Worm (Caenorhabditis elegans) whole organism, L3 larva: ENCODE data around the gene T14G11.1.

Source experiments
- R02D3.7 ChIP-seq: fragments of 150-350 bp; optimal IDR thresholded peaks from 2 replicates; lab custom pipeline; 2014; ENCODE audit warnings: missing biosample characterization, missing genetic modification characterization
- ZK546.5 ChIP-seq: sonication (generic microtip); optimal IDR thresholded peaks from 2 replicates; lab custom pipeline; 2017; ENCODE audit warnings: missing biosample characterization, missing genetic modification characterization
- ama-1 ChIP-seq: fragments of 150-350 bp; optimal IDR thresholded peaks from 2 replicates; lab custom pipeline; 2018
- ceh-16 ChIP-seq: sonication (generic microtip); optimal IDR thresholded peaks from 2 replicates; lab custom pipeline; 2017; ENCODE audit warnings: missing biosample characterization, missing genetic modification characterization
- ceh-28 ChIP-seq: fragments of 150-350 bp; optimal IDR thresholded peaks from 2 replicates; lab custom pipeline; 2014; ENCODE audit warnings: missing biosample characterization, missing genetic modification reagents, missing genetic modification characterization
- ceh-9 ChIP-seq: sonication (generic microtip); optimal IDR thresholded peaks from 2 replicates; lab custom pipeline; 2018; ENCODE audit warnings: missing biosample characterization, missing genetic modification characterization
- daf-12 ChIP-seq: fragments of 150-350 bp; optimal IDR thresholded peaks from 2 replicates; lab custom pipeline; 2014; ENCODE audit warnings: missing biosample characterization, missing genetic modification reagents, missing genetic modification characterization
- egl-5 ChIP-seq: fragments of 150-350 bp; optimal IDR thresholded peaks from 2 replicates; lab custom pipeline; 2017; ENCODE audit warnings: missing biosample characterization, missing genetic modification reagents, missing genetic modification characterization, inconsistent platforms
- elt-2 ChIP-seq: sonication (generic microtip); optimal IDR thresholded peaks from 2 replicates; lab custom pipeline; 2016; ENCODE audit warnings: missing genetic modification reagents, mild to moderate bottlenecking, missing genetic modification characterization, missing compliant biosample characterization
- elt-3 ChIP-seq, 3 experiments: fragments of 150-350 bp in 1 of 3; sonication (generic microtip) in 2 of 3; optimal IDR thresholded peaks; 2 replicates in 2 of 3; 4 replicates in 1 of 3; lab custom pipeline; 2014 to 2017; ENCODE audit warnings: missing biosample characterization in 3 of 3, missing genetic modification characterization in 3 of 3
- eor-1 ChIP-seq, 2 experiments: fragments of 150-350 bp; optimal IDR thresholded peaks; 2 replicates each; lab custom pipeline; 2014 to 2018; ENCODE audit warnings: missing biosample characterization in 2 of 2, missing genetic modification characterization in 2 of 2
- fkh-10 ChIP-seq: sonication (generic microtip); optimal IDR thresholded peaks from 2 replicates; lab custom pipeline; 2017; ENCODE audit warnings: missing biosample characterization, missing genetic modification reagents, missing genetic modification characterization
- hmg-11 ChIP-seq: sonication (generic microtip); optimal IDR thresholded peaks from 2 replicates; lab custom pipeline; 2016; ENCODE audit warnings: missing genetic modification characterization, missing compliant biosample characterization
- jun-1 ChIP-seq: fragments of 150-350 bp; optimal IDR thresholded peaks from 2 replicates; lab custom pipeline; 2014; ENCODE audit warnings: missing biosample characterization, missing genetic modification reagents, missing genetic modification characterization
- lin-15B ChIP-seq: fragments of 150-350 bp; optimal IDR thresholded peaks from 2 replicates; lab custom pipeline; 2014; ENCODE audit warnings: missing biosample characterization, missing genetic modification characterization
- lin-39 ChIP-seq: fragments of 150-350 bp; optimal IDR thresholded peaks from 2 replicates; lab custom pipeline; 2018; ENCODE audit warnings: missing biosample characterization, missing genetic modification reagents, missing genetic modification characterization
- lsy-12 ChIP-seq: sonication (generic microtip); optimal IDR thresholded peaks from 2 replicates; lab custom pipeline; 2016; ENCODE audit warnings: mild to moderate bottlenecking, missing genetic modification characterization, missing compliant biosample characterization
- mdl-1 ChIP-seq: fragments of 150-350 bp; optimal IDR thresholded peaks from 2 replicates; lab custom pipeline; 2014; ENCODE audit warnings: missing biosample characterization, missing genetic modification characterization
- mml-1 ChIP-seq: fragments of 150-350 bp; sonication (generic microtip); optimal IDR thresholded peaks from 3 replicates; lab custom pipeline; 2014; ENCODE audit warnings: missing biosample characterization, missing genetic modification characterization
- nfya-1 ChIP-seq: sonication (generic microtip); optimal IDR thresholded peaks from 2 replicates; lab custom pipeline; 2017; ENCODE audit warnings: missing genetic modification characterization, mild to moderate bottlenecking, missing compliant biosample characterization, antibody characterized with exemption, moderate library complexity; ENCODE audit not compliant: insufficient read depth
- nhr-12 ChIP-seq: fragments of 150-350 bp; optimal IDR thresholded peaks from 2 replicates; lab custom pipeline; 2014; ENCODE audit warnings: missing biosample characterization, missing genetic modification characterization
- nhr-23 ChIP-seq: fragments of 150-350 bp; optimal IDR thresholded peaks from 2 replicates; lab custom pipeline; 2014; ENCODE audit warnings: missing biosample characterization, missing genetic modification reagents, missing genetic modification characterization
- nhr-237 ChIP-seq: fragments of 150-350 bp; optimal IDR thresholded peaks from 2 replicates; lab custom pipeline; 2014; ENCODE audit warnings: missing biosample characterization, missing genetic modification characterization
- nhr-25 ChIP-seq: sonication (generic microtip); optimal IDR thresholded peaks from 2 replicates; lab custom pipeline; 2017; ENCODE audit warnings: missing biosample characterization, missing genetic modification characterization
- nhr-28 ChIP-seq: fragments of 150-350 bp; optimal IDR thresholded peaks from 2 replicates; lab custom pipeline; 2014; ENCODE audit warnings: missing biosample characterization, missing genetic modification characterization
- nhr-43 ChIP-seq: sonication (generic microtip); optimal IDR thresholded peaks from 2 replicates; lab custom pipeline; 2016; ENCODE audit warnings: mild to moderate bottlenecking, missing genetic modification characterization, missing compliant biosample characterization; ENCODE audit not compliant: poor library complexity, severe bottlenecking
- nhr-76 ChIP-seq: fragments of 150-350 bp; sonication (generic microtip); optimal IDR thresholded peaks from 5 replicates; lab custom pipeline; 2014; ENCODE audit warnings: missing biosample characterization, missing genetic modification characterization
- nhr-77 ChIP-seq: fragments of 150-350 bp; optimal IDR thresholded peaks from 2 replicates; lab custom pipeline; 2014; ENCODE audit warnings: missing biosample characterization, missing genetic modification characterization
- pha-4 ChIP-seq: fragments of 150-350 bp; optimal IDR thresholded peaks from 2 replicates; lab custom pipeline; 2014; ENCODE audit warnings: missing biosample characterization, missing genetic modification reagents, missing genetic modification characterization
- pqm-1 ChIP-seq: fragments of 150-350 bp; optimal IDR thresholded peaks from 2 replicates; lab custom pipeline; 2017; ENCODE audit warnings: missing biosample characterization, missing genetic modification characterization, inconsistent platforms
- sea-2 ChIP-seq: fragments of 150-350 bp; sonication (generic microtip); optimal IDR thresholded peaks from 4 replicates; lab custom pipeline; 2014; ENCODE audit warnings: missing biosample characterization, missing genetic modification reagents, missing genetic modification characterization
- skn-1 ChIP-seq: fragments of 150-350 bp; optimal IDR thresholded peaks from 2 replicates; lab custom pipeline; 2014; ENCODE audit warnings: missing biosample characterization, missing genetic modification characterization
- snpc-4 ChIP-seq: fragments of 150-350 bp; optimal IDR thresholded peaks from 2 replicates; lab custom pipeline; 2014; ENCODE audit warnings: missing biosample characterization, missing genetic modification characterization
- tbx-2 ChIP-seq: sonication (generic microtip); optimal IDR thresholded peaks from 2 replicates; lab custom pipeline; 2016; ENCODE audit warnings: mild to moderate bottlenecking, missing genetic modification characterization, missing compliant biosample characterization
- unc-62 ChIP-seq: fragments of 150-350 bp; sonication (generic microtip); optimal IDR thresholded peaks from 4 replicates; lab custom pipeline; 2014; ENCODE audit warnings: missing biosample characterization, missing genetic modification reagents, missing genetic modification characterization
- zag-1 ChIP-seq: fragments of 150-350 bp; optimal IDR thresholded peaks from 2 replicates; lab custom pipeline; 2014; ENCODE audit warnings: missing biosample characterization, missing genetic modification characterization
- ztf-11 ChIP-seq: fragments of 150-350 bp; optimal IDR thresholded peaks from 2 replicates; lab custom pipeline; 2014; ENCODE audit warnings: missing biosample characterization, missing genetic modification characterization

The T14G11.1 gene

DNA sequence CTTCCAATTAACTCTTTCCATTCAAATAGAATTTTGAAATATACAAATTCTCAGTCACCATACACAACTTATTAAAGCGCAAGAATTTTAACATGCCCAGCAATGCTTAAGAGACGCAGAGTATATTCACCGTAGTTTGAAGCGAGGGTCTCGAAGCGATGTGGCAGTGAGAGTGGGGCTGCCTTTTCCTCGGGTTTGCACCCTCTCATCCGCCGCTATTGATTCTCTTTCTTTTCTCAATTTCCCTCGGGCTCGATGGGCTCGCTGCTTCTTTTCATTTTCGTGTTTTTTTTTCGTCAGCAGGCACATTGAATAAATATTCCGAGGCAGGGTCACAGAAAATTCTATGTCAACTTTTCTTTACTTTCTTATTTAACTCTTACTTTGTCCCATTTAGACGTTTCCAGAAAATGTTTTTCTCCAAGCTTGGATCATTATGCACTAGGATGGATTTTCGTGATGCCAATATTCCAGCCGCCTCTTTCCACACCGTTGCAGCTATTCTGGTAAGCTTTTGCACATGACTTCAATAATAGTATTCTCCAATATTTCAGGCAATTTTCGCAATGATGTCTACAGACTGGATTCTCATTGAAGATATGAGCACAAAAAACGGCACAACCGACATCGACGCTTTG, at the start of gene T14G11.1:
T14G11.1 (plus strand) TSS at position 408 of the 638 bp plus-strand sequence.
- TF ChIP-seq snpc-4 (tag; lab: Kevin White, UChicago): peak; percentile 65
- no peak for TF ChIP-seq nhr-77 (tag; lab: Kevin White, UChicago)
- TF ChIP-seq pqm-1 (tag; lab: Kevin White, UChicago): peak; percentile 19
- peak; percentile 68 for TF ChIP-seq lin-15B
- no peak for TF ChIP-seq ceh-9 (tag; lab: Kevin White, UChicago)
- TF ChIP-seq ceh-28: peak; percentile 62
- TF ChIP-seq nhr-23 (tag; lab: Kevin White, UChicago): peak; percentile 69
- TF ChIP-seq lsy-12 (tag; lab: Kevin White, UChicago): peak; percentile 72
- TF ChIP-seq daf-12 (tag; lab: Kevin White, UChicago): no peak
- TF ChIP-seq tbx-2 (tag; lab: Kevin White, UChicago): peak; percentile 34
- peak; percentile 83 for TF ChIP-seq pha-4
- peak; percentile 40 for TF ChIP-seq elt-2 (tag; lab: Kevin White, UChicago)
- TF ChIP-seq nhr-12 (tag; lab: Kevin White, UChicago): no peak
- TF ChIP-seq mdl-1 (tag; lab: Kevin White, UChicago): no peak
- peak; percentile 5 for TF ChIP-seq nhr-25 (tag; lab: Kevin White, UChicago)
- TF ChIP-seq eor-1 (tag; optimal IDR thresholded peaks at IDR 0.05; lab: Kevin White, UChicago): no peak
- no peak for TF ChIP-seq nhr-237 (tag; lab: Kevin White, UChicago)
- peak; percentile 65 for TF ChIP-seq skn-1 (tag; lab: Kevin White, UChicago)
- TF ChIP-seq jun-1: peak; percentile 17
- peak; percentile 53 for TF ChIP-seq egl-5 (tag; lab: Kevin White, UChicago)
- no peak for TF ChIP-seq ztf-11 (tag; lab: Kevin White, UChicago)
- TF ChIP-seq ceh-16: no peak
- no peak for TF ChIP-seq ZK546.5 (tag; lab: Kevin White, UChicago)
- TF ChIP-seq nhr-43: peak; percentile 53
- TF ChIP-seq sea-2 (GFP tag; lab: Kevin White, UChicago): no peak
- peak; percentile 95 for TF ChIP-seq nfya-1 (tag; lab: Kevin White, UChicago)
- peak; percentile 36 for TF ChIP-seq ama-1 (lab: Kevin White, UChicago)
- peak; percentile 89 for TF ChIP-seq hmg-11
- peak; percentile 22 for TF ChIP-seq R02D3.7 (tag; lab: Kevin White, UChicago)
- TF ChIP-seq zag-1 (tag; lab: Kevin White, UChicago): no peak
- no peak for TF ChIP-seq nhr-28 (tag; lab: Kevin White, UChicago)
- TF ChIP-seq fkh-10 (GFP tag; lab: Kevin White, UChicago): peak; percentile 63
- TF ChIP-seq mml-1 (tag; lab: Kevin White, UChicago): no peak
- TF ChIP-seq elt-3 (tag; optimal IDR thresholded peaks at IDR 0.05; lab: Kevin White, UChicago): no peak
- TF ChIP-seq unc-62 (GFP tag; lab: Kevin White, UChicago): no peak
- peak; percentile 88 for TF ChIP-seq lin-39 (tag; lab: Kevin White, UChicago)

ce11 chrX:2640556-2640955, 48.2 kb upstream of the T14G11.1 start:
- TF ChIP-seq elt-3 (tag; optimal IDR thresholded peaks at IDR 0.05; lab: Kevin White, UChicago) (no peak), fkh-10 (GFP tag; lab: Kevin White, UChicago) (peak; percentile 52)

- no peak for TF ChIP-seq ztf-11 (tag; lab: Kevin White, UChicago)
- TF ChIP-seq, all 47 proteins: peak for 0
These were observed 47.7 kb upstream of the T14G11.1 start for ce11 chrX:2641094-2641493.

ce11 chrX:2654334-2654733, 34.5 kb upstream of the T14G11.1 start:
- TF ChIP-seq nhr-76 (tag; lab: Kevin White, UChicago) (no peak), fkh-10 (GFP tag; lab: Kevin White, UChicago) (peak; percentile 79)
- TF ChIP-seq, all 47 proteins: peak for 1
